Worm (Caenorhabditis elegans) whole organism, L1 larva: Measurements from ENCODE around the gene T01D3.3.
A peak's percentile ranks its signal among the peaks of the same experiment; 100 is the strongest.

ENCODE experiments used
- alr-1 ChIP-seq: fragments of 200-800 bp; sonication (Bioruptor generic); optimal IDR thresholded peaks from 2 replicates; lab custom pipeline; 2018; ENCODE audit warnings: borderline replicate concordance, mild to moderate bottlenecking, missing genetic modification characterization, missing compliant biosample characterization
- ama-1 ChIP-seq: fragments of 150-350 bp; optimal IDR thresholded peaks from 2 replicates; lab custom pipeline; 2014
- blmp-1 ChIP-seq: fragments of 150-350 bp; optimal IDR thresholded peaks from 2 replicates; lab custom pipeline; 2014; ENCODE audit warnings: missing biosample characterization, missing genetic modification characterization
- ceh-63 ChIP-seq: fragments of 200-800 bp; sonication (Bioruptor generic); optimal IDR thresholded peaks from 2 replicates; lab custom pipeline; 2018; ENCODE audit warnings: mild to moderate bottlenecking, missing genetic modification characterization, missing compliant biosample characterization
- ceh-88 ChIP-seq: fragments of 200-800 bp; sonication (Bioruptor generic); IDR thresholded peaks from 2 replicates; pipeline ENCODE4 v1.3.6; 2022; ENCODE audit warnings: missing genetic modification characterization, missing compliant biosample characterization
- ceh-90 ChIP-seq: sonication (generic microtip); optimal IDR thresholded peaks from 2 replicates; lab custom pipeline; 2016; ENCODE audit warnings: missing genetic modification characterization, missing compliant biosample characterization
- ces-1 ChIP-seq: fragments of 150-350 bp; optimal IDR thresholded peaks from 2 replicates; lab custom pipeline; 2014; ENCODE audit warnings: missing biosample characterization, missing genetic modification reagents, missing genetic modification characterization
- dpl-1 ChIP-seq, 3 experiments: fragments of 150-350 bp in 2 of 3; sonication (generic microtip) in 1 of 3; optimal IDR thresholded peaks; 2 replicates each; lab custom pipeline; 2014 to 2017; ENCODE audit warnings: missing biosample characterization in 3 of 3, missing genetic modification characterization in 3 of 3, missing genetic modification reagents in 3 of 3
- efl-1 ChIP-seq, 4 experiments: fragments of 150-350 bp; optimal IDR thresholded peaks in 3 of 4; peaks in 1 of 4; 1 replicate in 1 of 4; 2 replicates in 3 of 4; lab custom pipeline; 2014; ENCODE audit warnings: missing biosample characterization in 2 of 4, missing genetic modification characterization in 2 of 4, missing genetic modification reagents in 2 of 4
- efl-3 ChIP-seq: fragments of 200-800 bp; sonication (Bioruptor generic); optimal IDR thresholded peaks from 2 replicates; lab custom pipeline; 2018; ENCODE audit warnings: mild to moderate bottlenecking, missing genetic modification characterization, missing compliant biosample characterization
- egl-27 ChIP-seq, 2 experiments: fragments of 150-350 bp in 1 of 2; sonication (generic microtip); optimal IDR thresholded peaks; 3 replicates each; lab custom pipeline; 2017 to 2018; ENCODE audit warnings: missing biosample characterization in 2 of 2, missing genetic modification characterization in 2 of 2, missing genetic modification reagents in 2 of 2
- elt-2 ChIP-seq: sonication (generic microtip); optimal IDR thresholded peaks from 2 replicates; lab custom pipeline; 2016; ENCODE audit warnings: missing genetic modification characterization, mild to moderate bottlenecking, inconsistent platforms, missing compliant biosample characterization, missing genetic modification reagents
- elt-3 ChIP-seq, 6 experiments: fragments of 150-350 bp in 1 of 6; sonication (generic microtip); optimal IDR thresholded peaks; 2 replicates each; lab custom pipeline; 2017 to 2018; ENCODE audit warnings: missing biosample characterization in 6 of 6, missing genetic modification characterization in 6 of 6, inconsistent platforms in 1 of 6
- ets-5 ChIP-seq: fragments of 200-800 bp; sonication (Bioruptor generic); IDR thresholded peaks from 2 replicates; pipeline ENCODE4 v1.3.6; 2022; ENCODE audit warnings: missing genetic modification characterization, missing compliant biosample characterization
- fos-1 ChIP-seq: fragments of 150-350 bp; optimal IDR thresholded peaks from 2 replicates; lab custom pipeline; 2014; ENCODE audit warnings: missing biosample characterization, missing genetic modification characterization
- grh-1 ChIP-seq: fragments of 200-800 bp; sonication (Bioruptor generic); IDR thresholded peaks from 2 replicates; pipeline ENCODE4 v1.3.6; 2022; ENCODE audit warnings: missing genetic modification reagents, missing genetic modification characterization, missing compliant biosample characterization
- hlh-17 ChIP-seq: fragments of 200-800 bp; sonication (Bioruptor generic); optimal IDR thresholded peaks from 2 replicates; lab custom pipeline; 2018; ENCODE audit warnings: missing genetic modification characterization, mild to moderate bottlenecking, missing compliant biosample characterization, moderate library complexity, borderline replicate concordance
- isw-1 ChIP-seq: fragments of 200-800 bp; sonication (Bioruptor generic); IDR thresholded peaks from 2 replicates; pipeline ENCODE4 v1.3.6; 2022; ENCODE audit warnings: missing genetic modification characterization, missing compliant biosample characterization
- jun-1 ChIP-seq: fragments of 150-350 bp; optimal IDR thresholded peaks from 2 replicates; lab custom pipeline; 2014; ENCODE audit warnings: missing biosample characterization, missing genetic modification reagents, missing genetic modification characterization
- lin-13 ChIP-seq: fragments of 150-350 bp; optimal IDR thresholded peaks from 2 replicates; lab custom pipeline; 2014; ENCODE audit warnings: missing biosample characterization, missing genetic modification reagents, missing genetic modification characterization
- lin-14 ChIP-seq: fragments of 200-800 bp; sonication (Bioruptor generic); optimal IDR thresholded peaks from 2 replicates; lab custom pipeline; 2018; ENCODE audit warnings: mild to moderate bottlenecking, missing genetic modification characterization, moderate library complexity, missing compliant biosample characterization
- lin-15B ChIP-seq: fragments of 150-350 bp; sonication (generic microtip); optimal IDR thresholded peaks from 3 replicates; lab custom pipeline; 2014; ENCODE audit warnings: missing biosample characterization, missing genetic modification characterization
- lin-35 ChIP-seq, 2 experiments: fragments of 150-350 bp; optimal IDR thresholded peaks; 2 replicates each; lab custom pipeline; 2014; ENCODE audit warnings: missing biosample characterization in 2 of 2, missing genetic modification characterization in 2 of 2, missing genetic modification reagents in 2 of 2
- lin-39 ChIP-seq: fragments of 150-350 bp; optimal IDR thresholded peaks from 2 replicates; lab custom pipeline; 2014; ENCODE audit warnings: missing biosample characterization, missing genetic modification reagents, missing genetic modification characterization
- lsy-2 ChIP-seq, 2 experiments: fragments of 150-350 bp; optimal IDR thresholded peaks; 2 replicates each; lab custom pipeline; 2014; ENCODE audit warnings: missing biosample characterization in 2 of 2, missing genetic modification characterization in 2 of 2
- mab-9 ChIP-seq: fragments of 200-800 bp; sonication (Bioruptor generic); IDR thresholded peaks from 2 replicates; pipeline ENCODE4 v1.3.6; 2022; ENCODE audit warnings: missing genetic modification reagents, missing genetic modification characterization, missing compliant biosample characterization
- mdl-1 ChIP-seq, 2 experiments: fragments of 150-350 bp; optimal IDR thresholded peaks; 2 replicates each; lab custom pipeline; 2014 to 2017; ENCODE audit warnings: missing biosample characterization in 2 of 2, missing genetic modification characterization in 2 of 2, inconsistent platforms in 1 of 2
- nhr-11 ChIP-seq: fragments of 150-350 bp; optimal IDR thresholded peaks from 2 replicates; lab custom pipeline; 2014; ENCODE audit warnings: missing biosample characterization, missing genetic modification characterization
- nhr-20 ChIP-seq: sonication (generic microtip); optimal IDR thresholded peaks from 2 replicates; lab custom pipeline; 2016; ENCODE audit warnings: mild to moderate bottlenecking, missing genetic modification characterization, missing compliant biosample characterization
- nhr-237 ChIP-seq: fragments of 150-350 bp; optimal IDR thresholded peaks from 2 replicates; lab custom pipeline; 2014; ENCODE audit warnings: missing biosample characterization, missing genetic modification characterization
- nhr-28 ChIP-seq: fragments of 150-350 bp; optimal IDR thresholded peaks from 2 replicates; lab custom pipeline; 2014; ENCODE audit warnings: missing biosample characterization, missing genetic modification characterization
- nhr-47 ChIP-seq: sonication (generic microtip); optimal IDR thresholded peaks from 2 replicates; lab custom pipeline; 2016; ENCODE audit warnings: mild to moderate bottlenecking, missing genetic modification characterization, moderate library complexity, missing compliant biosample characterization
- nhr-71 ChIP-seq: sonication (generic microtip); optimal IDR thresholded peaks from 2 replicates; lab custom pipeline; 2016; ENCODE audit warnings: mild to moderate bottlenecking, missing genetic modification characterization, moderate library complexity, missing compliant biosample characterization
- nhr-76 ChIP-seq: sonication (generic microtip); optimal IDR thresholded peaks from 2 replicates; lab custom pipeline; 2017; ENCODE audit warnings: missing biosample characterization, missing genetic modification characterization
- nhr-84 ChIP-seq: sonication (generic microtip); optimal IDR thresholded peaks from 2 replicates; lab custom pipeline; 2017; ENCODE audit warnings: missing biosample characterization, missing genetic modification characterization
- nhr-90 ChIP-seq: sonication (generic microtip); optimal IDR thresholded peaks from 2 replicates; lab custom pipeline; 2016; ENCODE audit warnings: mild to moderate bottlenecking, missing genetic modification characterization, missing compliant biosample characterization; ENCODE audit not compliant: poor library complexity
- pax-3 ChIP-seq: fragments of 200-800 bp; sonication (Bioruptor generic); optimal IDR thresholded peaks from 2 replicates; lab custom pipeline; 2018; ENCODE audit warnings: mild to moderate bottlenecking, missing genetic modification characterization, moderate library complexity, missing compliant biosample characterization
- pqm-1 ChIP-seq: sonication (generic microtip); optimal IDR thresholded peaks from 3 replicates; lab custom pipeline; 2017; ENCODE audit warnings: missing biosample characterization, missing genetic modification characterization
- snpc-4 ChIP-seq: fragments of 150-350 bp; optimal IDR thresholded peaks from 2 replicates; lab custom pipeline; 2014; ENCODE audit warnings: missing biosample characterization, missing genetic modification characterization
- sox-4 ChIP-seq: sonication (generic microtip); optimal IDR thresholded peaks from 2 replicates; lab custom pipeline; 2016; ENCODE audit warnings: missing genetic modification characterization, missing compliant biosample characterization
- sup-37 ChIP-seq: fragments of 200-800 bp; sonication (Bioruptor generic); optimal IDR thresholded peaks from 2 replicates; lab custom pipeline; 2018; ENCODE audit warnings: mild to moderate bottlenecking, missing genetic modification characterization, missing compliant biosample characterization
- swsn-7 ChIP-seq: sonication (generic microtip); optimal IDR thresholded peaks from 2 replicates; lab custom pipeline; 2016; ENCODE audit warnings: missing genetic modification characterization, missing compliant biosample characterization
- tbx-2 ChIP-seq: sonication (generic microtip); optimal IDR thresholded peaks from 2 replicates; lab custom pipeline; 2016; ENCODE audit warnings: missing genetic modification characterization, missing compliant biosample characterization
- tlp-1 ChIP-seq: fragments of 150-350 bp; optimal IDR thresholded peaks from 2 replicates; lab custom pipeline; 2014; ENCODE audit warnings: missing biosample characterization, missing genetic modification characterization
- unc-130 ChIP-seq: fragments of 150-350 bp; optimal IDR thresholded peaks from 2 replicates; lab custom pipeline; 2017; ENCODE audit warnings: missing biosample characterization, missing genetic modification characterization, inconsistent platforms
- unc-98 ChIP-seq: fragments of 200-800 bp; sonication (Bioruptor generic); IDR thresholded peaks from 2 replicates; pipeline ENCODE4 v1.3.6; 2022; ENCODE audit warnings: missing genetic modification characterization, missing compliant biosample characterization
- xbp-1 ChIP-seq: sonication (generic microtip); optimal IDR thresholded peaks from 2 replicates; lab custom pipeline; 2016; ENCODE audit warnings: missing genetic modification characterization, missing compliant biosample characterization
- zip-4 ChIP-seq: fragments of 200-800 bp; sonication (Bioruptor generic); optimal IDR thresholded peaks from 2 replicates; lab custom pipeline; 2018; ENCODE audit warnings: mild to moderate bottlenecking, missing genetic modification characterization, moderate library complexity, missing compliant biosample characterization
- ztf-4 ChIP-seq: fragments of 150-350 bp; optimal IDR thresholded peaks from 2 replicates; lab custom pipeline; 2014; ENCODE audit warnings: missing biosample characterization, missing genetic modification characterization

T01D3.3 gene

ce11 chrV:13655202-13655764 lies 48.8 kb upstream of the T01D3.3 start (continued):
- peak; percentile 76 for TF ChIP-seq fos-1 (tag; lab: Kevin White, UChicago)
- TF ChIP-seq elt-2 (tag; lab: Kevin White, UChicago) = peak; percentile 1
- peak; percentile 66 for TF ChIP-seq nhr-47 (tag; lab: Kevin White, UChicago)
- TF ChIP-seq jun-1 = peak; percentile 67
- peak; percentile 29; the same call in 1 of the 2 replicates for TF ChIP-seq isw-1
- TF ChIP-seq xbp-1 = peak; percentile 2
- TF ChIP-seq efl-1 (optimal IDR thresholded peaks at IDR 0.05; lab: Kevin White, UChicago) = peak; percentile 61 to 62
- peak; percentile 15 to 79 for TF ChIP-seq efl-1 (GFP tag; optimal IDR thresholded peaks at IDR 0.05 in 1 of 2; lab: Kevin White, UChicago)
- no peak for TF ChIP-seq tlp-1 (tag; lab: Kevin White, UChicago)
- peak; percentile 28; the same call in 1 of the 2 replicates for TF ChIP-seq grh-1 (GFP tag; lab: Robert Waterston, UW)
- no peak for TF ChIP-seq elt-3 (tag; optimal IDR thresholded peaks at IDR 0.05; lab: Kevin White, UChicago)
- TF ChIP-seq lin-35 (GFP tag; optimal IDR thresholded peaks at IDR 0.05; lab: Kevin White, UChicago) = peak in 1 of 2 experiments; percentile 61
- no peak for TF ChIP-seq ceh-90 (tag; lab: Kevin White, UChicago)
- peak; percentile 32 for TF ChIP-seq ztf-4 (tag; lab: Kevin White, UChicago)
- TF ChIP-seq ceh-88 = no peak
- TF ChIP-seq snpc-4 (tag; lab: Kevin White, UChicago) = no peak
- TF ChIP-seq mdl-1 (tag; optimal IDR thresholded peaks at IDR 0.05; lab: Kevin White, UChicago) = peak in 1 of 2 experiments; percentile 73
- TF ChIP-seq ces-1 (GFP tag; lab: Kevin White, UChicago) = no peak
- TF ChIP-seq nhr-237 = no peak
- peak; percentile 50 for TF ChIP-seq swsn-7
- peak; percentile 64 for TF ChIP-seq nhr-20 (tag; lab: Kevin White, UChicago)
- TF ChIP-seq pqm-1 (tag; lab: Kevin White, UChicago) = no peak
- TF ChIP-seq mab-9 (GFP tag; lab: Robert Waterston, UW) = no peak
- TF ChIP-seq dpl-1 (GFP tag; optimal IDR thresholded peaks at IDR 0.05; lab: Kevin White, UChicago) = peak; percentile 42 to 51 (median 46)
- peak; percentile 94 for TF ChIP-seq lin-14
- no peak for TF ChIP-seq sox-4 (tag; lab: Kevin White, UChicago)
- TF ChIP-seq zip-4 = no peak
- peak; percentile 28 for TF ChIP-seq ama-1 (lab: Kevin White, UChicago)
- no peak for TF ChIP-seq lin-39 (tag; lab: Kevin White, UChicago)
- no peak for TF ChIP-seq ceh-63 (GFP tag; lab: Kevin White, UChicago)
- peak; percentile 52 to 83 for TF ChIP-seq lsy-2 (tag; optimal IDR thresholded peaks at IDR 0.05; lab: Kevin White, UChicago)
- TF ChIP-seq hlh-17 (GFP tag; lab: Kevin White, UChicago) = no peak
- no peak for TF ChIP-seq ets-5
- peak; percentile 19 for TF ChIP-seq lin-15B (tag; lab: Kevin White, UChicago)
- TF ChIP-seq nhr-76 = no peak
- TF ChIP-seq unc-130 = no peak
- TF ChIP-seq egl-27 (tag; optimal IDR thresholded peaks at IDR 0.05; lab: Kevin White, UChicago) = peak in 1 of 2 experiments; percentile 56
- no peak for TF ChIP-seq sup-37 (GFP tag; lab: Kevin White, UChicago)
- peak; percentile 51 for TF ChIP-seq lin-13 (GFP tag; lab: Kevin White, UChicago)
- TF ChIP-seq nhr-11 (tag; lab: Kevin White, UChicago) = no peak

ce11 chrV:13656346-13657254 lies 47.5 kb upstream of the T01D3.3 start:
- TF ChIP-seq snpc-4 (tag; lab: Kevin White, UChicago) = no peak
- peak in 4 of 6 experiments; percentile 24 to 99 (median 78) for TF ChIP-seq elt-3 (tag; optimal IDR thresholded peaks at IDR 0.05; lab: Kevin White, UChicago)
- no peak for TF ChIP-seq alr-1 (tag; lab: Kevin White, UChicago)
- TF ChIP-seq xbp-1 = peak; percentile 11
- peak; percentile 32 for TF ChIP-seq tbx-2
- TF ChIP-seq ceh-88 = peak; percentile 39
- TF ChIP-seq unc-98 (GFP tag; lab: Robert Waterston, UW) = no peak
- TF ChIP-seq lin-13 (GFP tag; lab: Kevin White, UChicago) = no peak
- TF ChIP-seq mab-9 (GFP tag; lab: Robert Waterston, UW) = peak; percentile 53; the same call in 1 of the 2 replicates
- TF ChIP-seq pax-3 (tag; lab: Kevin White, UChicago) = peak; percentile 67
- TF ChIP-seq blmp-1 (tag; lab: Kevin White, UChicago) = peak; percentile 97
- TF ChIP-seq lin-14 = peak; percentile 82
- TF ChIP-seq nhr-28 (tag; lab: Kevin White, UChicago) = no peak
- no peak for TF ChIP-seq nhr-84
- TF ChIP-seq nhr-90 = peak; percentile 83
- peak; percentile 81 for TF ChIP-seq nhr-71
- no peak for TF ChIP-seq efl-3 (GFP tag; lab: Kevin White, UChicago)
